Fruit fly (Drosophila melanogaster) whole organism, embryonic: ENCODE data around the gene CG17637.

Experiments
- Atf3 ChIP-seq: fragments of 200-800 bp; sonication (Bioruptor generic); optimal IDR thresholded peaks from 3 replicates; lab custom pipeline; 2016; ENCODE audit warnings: missing biosample characterization, missing genetic modification characterization
- C15 ChIP-seq: fragments of 200-800 bp; sonication (Bioruptor generic); IDR thresholded peaks from 3 replicates; pipeline ENCODE4 v1.3.6; 2022; ENCODE audit warnings: missing biosample characterization, missing genetic modification characterization
- CG10209 ChIP-seq: fragments of 200-800 bp; sonication (Bioruptor generic); optimal IDR thresholded peaks from 3 replicates; lab custom pipeline; 2017; ENCODE audit warnings: missing biosample characterization, mild to moderate bottlenecking, missing genetic modification characterization, missing genetic modification reagents
- CG1024 ChIP-seq: fragments of 200-800 bp; sonication (Bioruptor generic); IDR thresholded peaks from 2 replicates; pipeline ENCODE4 v1.3.6; 2022; ENCODE audit warnings: missing biosample characterization, missing genetic modification characterization
- CG11085 ChIP-seq: fragments of 200-800 bp; sonication (Bioruptor generic); IDR thresholded peaks from 2 replicates; pipeline ENCODE4 v1.3.6; 2022; ENCODE audit warnings: missing biosample characterization, missing genetic modification characterization
- CG11695 ChIP-seq: fragments of 200-800 bp; sonication (Bioruptor generic); IDR thresholded peaks from 3 replicates; pipeline ENCODE4 v1.3.6; 2022; ENCODE audit warnings: missing biosample characterization, missing genetic modification characterization
- CG14050 ChIP-seq: fragments of 200-800 bp; sonication (Bioruptor generic); IDR thresholded peaks from 3 replicates; pipeline ENCODE4 v1.3.6; 2022; ENCODE audit warnings: missing biosample characterization, missing genetic modification characterization
- CG16815 ChIP-seq: fragments of 200-800 bp; sonication (Bioruptor generic); optimal IDR thresholded peaks from 3 replicates; lab custom pipeline; 2017; ENCODE audit warnings: missing biosample characterization, mild to moderate bottlenecking, missing genetic modification characterization
- CG16863 ChIP-seq: fragments of 200-800 bp; sonication (Bioruptor generic); optimal IDR thresholded peaks from 3 replicates; lab custom pipeline; 2016; ENCODE audit warnings: missing biosample characterization, missing genetic modification characterization
- CG18011 ChIP-seq: fragments of 200-800 bp; sonication (Bioruptor generic); optimal IDR thresholded peaks from 2 replicates; lab custom pipeline; 2017; ENCODE audit warnings: missing biosample characterization, missing genetic modification characterization, mild to moderate bottlenecking, moderate library complexity, missing genotype
- CG2120 ChIP-seq: fragments of 200-800 bp; sonication (Bioruptor generic); optimal IDR thresholded peaks from 3 replicates; lab custom pipeline; 2016; ENCODE audit warnings: missing biosample characterization, missing genetic modification characterization
- CG3281 ChIP-seq: fragments of 200-800 bp; sonication (Bioruptor generic); optimal IDR thresholded peaks from 3 replicates; lab custom pipeline; 2017; ENCODE audit warnings: missing biosample characterization, mild to moderate bottlenecking, missing genetic modification characterization
- CG6765 ChIP-seq: fragments of 200-800 bp; sonication (Bioruptor generic); optimal IDR thresholded peaks from 3 replicates; lab custom pipeline; 2017; ENCODE audit warnings: missing biosample characterization, mild to moderate bottlenecking, missing genetic modification characterization
- CG6791 ChIP-seq: fragments of 200-800 bp; sonication (Bioruptor generic); IDR thresholded peaks from 3 replicates; pipeline ENCODE4 v1.3.6; 2022; ENCODE audit warnings: missing biosample characterization, missing genetic modification characterization; ENCODE audit not compliant: partially characterized antibody
- CG7271 ChIP-seq: fragments of 200-800 bp; sonication (Bioruptor generic); optimal IDR thresholded peaks from 2 replicates; lab custom pipeline; 2018; ENCODE audit warnings: missing biosample characterization, mild to moderate bottlenecking, missing genetic modification characterization, moderate library complexity
- CG8924 ChIP-seq: fragments of 200-800 bp; optimal IDR thresholded peaks from 3 replicates; lab custom pipeline; 2019; ENCODE audit warnings: missing biosample characterization, mild to moderate bottlenecking, missing genetic modification characterization, moderate library complexity
- Dp ChIP-seq: fragments of 200-800 bp; sonication (Bioruptor generic); optimal IDR thresholded peaks from 2 replicates; lab custom pipeline; 2018; ENCODE audit warnings: missing biosample characterization, mild to moderate bottlenecking, missing genetic modification characterization, moderate library complexity
- E2f2 ChIP-seq: fragments of 200-800 bp; sonication (Bioruptor generic); IDR thresholded peaks from 2 replicates; pipeline ENCODE4 v1.3.6; 2022; ENCODE audit warnings: missing biosample characterization, missing genetic modification characterization
- Eip74EF ChIP-seq, 2 experiments: fragments of 200-800 bp in 1 of 2; fragments of >200 bp in 1 of 2; sonication (Bioruptor generic) in 1 of 2; optimal IDR thresholded peaks; 2 replicates each; lab custom pipeline; 2017 to 2019; ENCODE audit warnings: missing biosample characterization in 2 of 2, missing genetic modification characterization in 2 of 2, mild to moderate bottlenecking in 1 of 2, moderate library complexity in 1 of 2
- Gsc ChIP-seq: fragments of 200-800 bp; sonication (Bioruptor generic); IDR thresholded peaks from 2 replicates; pipeline ENCODE4 v1.3.6; 2022; ENCODE audit warnings: missing biosample characterization, missing genetic modification characterization
- Side ChIP-seq: fragments of 200-800 bp; sonication (Bioruptor generic); optimal IDR thresholded peaks from 2 replicates; lab custom pipeline; 2016; ENCODE audit warnings: missing biosample characterization, missing genetic modification characterization
- Vsx1 ChIP-seq: fragments of 200-800 bp; sonication (Bioruptor generic); optimal IDR thresholded peaks from 2 replicates; lab custom pipeline; 2017; ENCODE audit warnings: missing biosample characterization, mild to moderate bottlenecking, missing genetic modification characterization, missing genetic modification reagents
- ab ChIP-seq: fragments of 200-800 bp; sonication (Bioruptor generic); optimal IDR thresholded peaks from 2 replicates; lab custom pipeline; 2016; ENCODE audit warnings: missing biosample characterization, missing genetic modification characterization
- ato ChIP-seq: fragments of 200-800 bp; sonication (Bioruptor generic); IDR thresholded peaks from 2 replicates; pipeline ENCODE4 v1.3.6; 2022; ENCODE audit warnings: missing biosample characterization, missing genetic modification characterization; ENCODE audit not compliant: partially characterized antibody
- br ChIP-seq: fragments of >200 bp; optimal IDR thresholded peaks from 2 replicates; lab custom pipeline; 2017
- eve ChIP-seq, 2 experiments: fragments of >200 bp; optimal IDR thresholded peaks; 2 replicates each; lab custom pipeline; 2017; ENCODE audit warnings: missing biosample characterization in 2 of 2, missing genetic modification characterization in 2 of 2
- exex ChIP-seq: fragments of 200-800 bp; sonication (Bioruptor generic); optimal IDR thresholded peaks from 4 replicates; lab custom pipeline; 2018; ENCODE audit warnings: missing biosample characterization, mild to moderate bottlenecking, missing genetic modification characterization, moderate library complexity
- jing ChIP-seq: fragments of 200-800 bp; sonication (Bioruptor generic); optimal IDR thresholded peaks from 2 replicates; lab custom pipeline; 2018; ENCODE audit warnings: missing biosample characterization, mild to moderate bottlenecking, missing genetic modification characterization
- lov ChIP-seq, 2 experiments: fragments of 200-800 bp in 1 of 2; fragments of >200 bp in 1 of 2; sonication (Bioruptor generic) in 1 of 2; IDR thresholded peaks in 1 of 2; optimal IDR thresholded peaks in 1 of 2; 2 replicates in 1 of 2; 3 replicates in 1 of 2; pipeline versions ENCODE4 v1.3.6 to Lab custom; 2017 to 2022; ENCODE audit warnings: missing biosample characterization in 1 of 2, missing genetic modification characterization in 1 of 2
- onecut ChIP-seq: fragments of 200-800 bp; sonication (Bioruptor generic); IDR thresholded peaks from 2 replicates; pipeline ENCODE4 v1.3.6; 2022; ENCODE audit warnings: missing biosample characterization, missing genetic modification characterization
- pfk ChIP-seq: fragments of 200-800 bp; sonication (Bioruptor generic); optimal IDR thresholded peaks from 2 replicates; lab custom pipeline; 2018; ENCODE audit warnings: missing biosample characterization, mild to moderate bottlenecking, missing genetic modification characterization, moderate library complexity
- sd ChIP-seq: fragments of 200-800 bp; sonication (Bioruptor generic); optimal IDR thresholded peaks from 3 replicates; lab custom pipeline; 2018; ENCODE audit warnings: missing biosample characterization, mild to moderate bottlenecking, missing genetic modification characterization, moderate library complexity
- sens ChIP-seq: fragments of 200-800 bp; sonication (Bioruptor generic); peaks from one replicate; lab custom pipeline; 2016; ENCODE audit warnings: missing biosample characterization, missing genetic modification characterization
- ttk ChIP-seq: fragments of 200-800 bp; sonication (Bioruptor generic); IDR thresholded peaks from 2 replicates; pipeline ENCODE4 v2.1.2; 2022; ENCODE audit warnings: missing biosample characterization, missing genetic modification characterization
- wor ChIP-seq: fragments of 200-800 bp; sonication (Bioruptor generic); IDR thresholded peaks from 2 replicates; pipeline ENCODE4 v1.3.6; 2022; ENCODE audit warnings: missing biosample characterization, missing genetic modification characterization
- zfh2 ChIP-seq: fragments of 200-800 bp; sonication (Bioruptor generic); optimal IDR thresholded peaks from 2 replicates; lab custom pipeline; 2016; ENCODE audit warnings: missing biosample characterization, missing genetic modification characterization

CG17637 gene

dm6 chr3L:20526196-20526740 is 22.3 kb downstream of the CG17637 start, which contains the start of gene Nubp2 (continued):
- TF ChIP-seq lov (optimal IDR thresholded peaks at IDR 0.05; lab: Kevin White, UChicago): no peak
- TF ChIP-seq lov (GFP tag; IDR thresholded peaks at IDR 0.05; lab: Robert Waterston, UW): no peak
- TF ChIP-seq CG11085: peak; percentile 90
- no peak for TF ChIP-seq CG6791 (GFP tag; lab: Robert Waterston, UW)
- TF ChIP-seq Side (GFP tag; lab: Kevin White, UChicago): peak; percentile 89
- peak; percentile 96 for TF ChIP-seq CG10209 (GFP tag; lab: Kevin White, UChicago)
- TF ChIP-seq CG16815 (GFP tag; lab: Kevin White, UChicago): peak; percentile 96
- peak; percentile 97 for TF ChIP-seq CG8924 (tag; lab: Kevin White, UChicago)
- TF ChIP-seq CG18011 (GFP tag; lab: Kevin White, UChicago): peak; percentile 84
- no peak; the same call in 1 of the 2 replicates for TF ChIP-seq Gsc (GFP tag; lab: Robert Waterston, UW)
- peak; percentile 85 for TF ChIP-seq jing (GFP tag; lab: Kevin White, UChicago)
- TF ChIP-seq Vsx1 (GFP tag; lab: Kevin White, UChicago): peak; percentile 87
- peak; percentile 33 for TF ChIP-seq Dp (GFP tag; lab: Kevin White, UChicago)
- TF ChIP-seq CG2120 (GFP tag; lab: Kevin White, UChicago): peak; percentile 98
- no peak for TF ChIP-seq br (lab: Kevin White, UChicago)
- peak; percentile 75; the same call in 2 of the 3 replicates for TF ChIP-seq C15 (GFP tag; lab: Robert Waterston, UW)
- peak; percentile 91 for TF ChIP-seq CG16863
- peak; percentile 72 for TF ChIP-seq E2f2 (GFP tag; lab: Robert Waterston, UW)
- TF ChIP-seq CG1024 (GFP tag; lab: Robert Waterston, UW): peak; percentile 70
- peak; percentile 78 for TF ChIP-seq onecut (GFP tag; lab: Robert Waterston, UW)
- peak; percentile 78 for TF ChIP-seq CG7271 (tag; lab: Kevin White, UChicago)
- TF ChIP-seq ttk (GFP tag; lab: Robert Waterston, UW): peak; percentile 89

- no peak for TF ChIP-seq wor (GFP tag; lab: Robert Waterston, UW)
- no peak for TF ChIP-seq pfk (GFP tag; lab: Kevin White, UChicago)
- TF ChIP-seq zfh2: no peak
- no peak for TF ChIP-seq CG11695 (GFP tag; lab: Robert Waterston, UW)
- no peak for TF ChIP-seq Atf3 (GFP tag; lab: Kevin White, UChicago)
- TF ChIP-seq eve (GFP tag; optimal IDR thresholded peaks at IDR 0.05; lab: Kevin White, UChicago): peak in 1 of 2 experiments; percentile 2
- TF ChIP-seq Eip74EF (GFP tag; optimal IDR thresholded peaks at IDR 0.05; lab: Kevin White, UChicago): no peak
- TF ChIP-seq sd (tag; lab: Kevin White, UChicago): peak; percentile 50
- TF ChIP-seq CG6765: no peak
- peak; percentile 10 for TF ChIP-seq sens (GFP tag; lab: Kevin White, UChicago)
- no peak for TF ChIP-seq CG16863
- TF ChIP-seq CG3281 (GFP tag; lab: Kevin White, UChicago): no peak
- no peak for TF ChIP-seq CG14050 (GFP tag; lab: Robert Waterston, UW)
- TF ChIP-seq exex (tag; lab: Kevin White, UChicago): peak; percentile 52
- no peak for TF ChIP-seq ato (GFP tag; lab: Robert Waterston, UW)
- no peak for TF ChIP-seq ab (GFP tag; lab: Kevin White, UChicago)
- TF ChIP-seq, all 482 proteins: peak for 4
These were observed 25.9 kb downstream of the CG17637 start for dm6 chr3L:20529918-20530317.
